Fruit fly (Drosophila melanogaster): ENCODE data around the gene Prx6a.

Gene Prx6a

dm6 chr2L:2884683-2885502 lies 6.9 kb upstream of the Prx6a start (continued):
- no peak for TF ChIP-seq CG10654 (GFP tag; optimal IDR thresholded peaks at IDR 0.05)
- TF ChIP-seq fru (optimal IDR thresholded peaks at IDR 0.05), result no peak
- TF ChIP-seq ATbp (GFP tag; optimal IDR thresholded peaks at IDR 0.05), result peak; percentile 14
- TF ChIP-seq CG15269 (tag; optimal IDR thresholded peaks at IDR 0.05), result peak; percentile 57
- TF ChIP-seq kah (GFP tag; optimal IDR thresholded peaks at IDR 0.05), result peak; percentile 98
- TF ChIP-seq BtbVII (GFP tag; optimal IDR thresholded peaks at IDR 0.05), result no peak
- TF ChIP-seq pb (GFP tag; optimal IDR thresholded peaks at IDR 0.05), result peak; percentile 5
- 0 out of 4 replicates have a peak, but pooled peaks have one; percentile 31 for TF ChIP-seq Dll (GFP tag; IDR thresholded peaks at IDR 0.05; ENCODE audit: partially characterized antibody)
- peak; percentile 55 for TF ChIP-seq CG3281 (GFP tag; optimal IDR thresholded peaks at IDR 0.05)
- peak; percentile 5 for TF ChIP-seq YL-1 (GFP tag; optimal IDR thresholded peaks at IDR 0.05)
- peak; percentile 29 for TF ChIP-seq CG18599 (GFP tag; optimal IDR thresholded peaks at IDR 0.05)
- peak; percentile 10 for TF ChIP-seq tin (GFP tag; optimal IDR thresholded peaks at IDR 0.05)
- peak; percentile 51; the same call in 1 of the 2 replicates for TF ChIP-seq CG4360 (GFP tag; IDR thresholded peaks at IDR 0.05)
- peak in 1 of 3 experiments; percentile 19 for TF ChIP-seq Stat92E (GFP tag; optimal IDR thresholded peaks at IDR 0.05)
- no peak for TF ChIP-seq CG8359 (GFP tag; optimal IDR thresholded peaks at IDR 0.05; ENCODE audit: borderline replicate concordance)
- TF ChIP-seq CG4707 (GFP tag; optimal IDR thresholded peaks at IDR 0.05), result no peak
- TF ChIP-seq Antp (GFP tag; optimal IDR thresholded peaks at IDR 0.05), result peak; percentile 13
- TF ChIP-seq HmgD (GFP tag; optimal IDR thresholded peaks at IDR 0.05), result no peak
- peak; percentile 21 for TF ChIP-seq pros (GFP tag; optimal IDR thresholded peaks at IDR 0.05)
- TF ChIP-seq Mrtf (GFP tag; IDR thresholded peaks at IDR 0.05), result peak; percentile 53; the same call in 1 of the 3 replicates
- no peak for TF ChIP-seq CG7357 (GFP tag; IDR thresholded peaks at IDR 0.05)
- TF ChIP-seq Dek (tag; optimal IDR thresholded peaks at IDR 0.05), result peak; percentile 33
- no peak for TF ChIP-seq cato (GFP tag; optimal IDR thresholded peaks at IDR 0.05; ENCODE audit: borderline replicate concordance)
- TF ChIP-seq ash1 (GFP tag; optimal IDR thresholded peaks at IDR 0.05), result peak; percentile 65
- no peak for TF ChIP-seq CG4820 (GFP tag; optimal IDR thresholded peaks at IDR 0.05)
- TF ChIP-seq stwl (tag; optimal IDR thresholded peaks at IDR 0.05), result peak; percentile 80
- TF ChIP-seq fd102C (GFP tag; optimal IDR thresholded peaks at IDR 0.05), result peak; percentile 15
- TF ChIP-seq Deaf1 (tag; optimal IDR thresholded peaks at IDR 0.05), result peak; percentile 72
- peak; percentile 39 for TF ChIP-seq CG9727 (GFP tag; optimal IDR thresholded peaks at IDR 0.05)
- TF ChIP-seq lab (GFP tag; optimal IDR thresholded peaks at IDR 0.05), result peak; percentile 60
- no peak for TF ChIP-seq pnt (GFP tag; optimal IDR thresholded peaks at IDR 0.05)
- TF ChIP-seq Nf-YC (tag; optimal IDR thresholded peaks at IDR 0.05), result peak; percentile 33
- no peak for TF ChIP-seq jumu (GFP tag; optimal IDR thresholded peaks at IDR 0.05)
- peak; percentile 42; the same call in 1 of the 2 replicates for TF ChIP-seq aop (GFP tag; IDR thresholded peaks at IDR 0.05)
- peak; percentile 43 for TF ChIP-seq nau (GFP tag; optimal IDR thresholded peaks at IDR 0.05)
- peak; percentile 61; the same call in 1 of the 2 replicates for TF ChIP-seq CG5953 (GFP tag; IDR thresholded peaks at IDR 0.05)
- no peak for TF ChIP-seq CG18476 (GFP tag; optimal IDR thresholded peaks at IDR 0.05)
- no peak for TF ChIP-seq ind (GFP tag; optimal IDR thresholded peaks at IDR 0.05)
- no peak for TF ChIP-seq CG31388 (GFP tag; optimal IDR thresholded peaks at IDR 0.05)
- TF ChIP-seq HLH4C (GFP tag; IDR thresholded peaks at IDR 0.05; ENCODE audit: partially characterized antibody), result peak; percentile 44; the same call in 1 of the 3 replicates
- TF ChIP-seq gcm (GFP tag; optimal IDR thresholded peaks at IDR 0.05), result peak; percentile 48
- peak; percentile 32 for TF ChIP-seq CG17385 (GFP tag; optimal IDR thresholded peaks at IDR 0.05)
- TF ChIP-seq z (GFP tag; IDR thresholded peaks at IDR 0.05), result 0 out of 3 replicates have a peak, but pooled peaks have one; percentile 25
- peak; percentile 74 for TF ChIP-seq MBD-R2 (GFP tag; IDR thresholded peaks at IDR 0.05)
- 0 out of 3 replicates have a peak, but pooled peaks have one; percentile 36 for TF ChIP-seq Optix (GFP tag; IDR thresholded peaks at IDR 0.05)
- TF ChIP-seq dysf (GFP tag; IDR thresholded peaks at IDR 0.05), result peak; percentile 50; the same call in 1 of the 3 replicates
- peak; percentile 72; the same call in 1 of the 3 replicates for TF ChIP-seq CG17361 (GFP tag; IDR thresholded peaks at IDR 0.05)
